Worm (Caenorhabditis elegans) whole organism, young adult: ENCODE data around the gene sdz-15.

Source experiments
- B0019.2 ChIP-seq: fragments of 200-800 bp; sonication (Bioruptor generic); conservative IDR thresholded peaks from 2 replicates; pipeline ENCODE4 v1.3.6; 2022; ENCODE audit warnings: missing genetic modification reagents, missing genetic modification characterization, missing compliant biosample characterization
- B0035.1 ChIP-seq: sonication (generic microtip); optimal IDR thresholded peaks from 2 replicates; lab custom pipeline; 2016; ENCODE audit warnings: missing genetic modification characterization, mild to moderate bottlenecking, missing compliant biosample characterization, missing genotype, missing genetic modification reagents
- D2030.7 ChIP-seq: fragments of 200-800 bp; sonication (Bioruptor generic); IDR thresholded peaks from 2 replicates; pipeline ENCODE4 v1.3.6; 2022; ENCODE audit warnings: missing genetic modification reagents, missing genetic modification characterization, missing compliant biosample characterization
- F10E7.11 ChIP-seq: sonication (generic microtip); optimal IDR thresholded peaks from 2 replicates; lab custom pipeline; 2017; ENCODE audit warnings: mild to moderate bottlenecking, missing genetic modification characterization, moderate library complexity, missing compliant biosample characterization
- F22D6.2 ChIP-seq: sonication (generic microtip); optimal IDR thresholded peaks from 2 replicates; lab custom pipeline; 2016; ENCODE audit warnings: mild to moderate bottlenecking, missing genetic modification characterization, missing compliant biosample characterization
- F33H1.4 ChIP-seq: fragments of 200-800 bp; sonication (Bioruptor generic); IDR thresholded peaks from 2 replicates; pipeline ENCODE4 v1.3.6; 2022; ENCODE audit warnings: missing genetic modification reagents, missing genetic modification characterization, missing compliant biosample characterization
- F55B11.4 ChIP-seq: sonication (generic microtip); optimal IDR thresholded peaks from 2 replicates; lab custom pipeline; 2016; ENCODE audit warnings: missing compliant biosample characterization, missing genetic modification characterization, borderline replicate concordance; ENCODE audit not compliant: insufficient read depth
- F57C9.4 ChIP-seq: sonication (generic microtip); optimal IDR thresholded peaks from 2 replicates; lab custom pipeline; 2017; ENCODE audit warnings: mild to moderate bottlenecking, missing genetic modification characterization, missing compliant biosample characterization
- K11D2.4 ChIP-seq: fragments of 200-800 bp; sonication (Bioruptor generic); IDR thresholded peaks from 2 replicates; pipeline ENCODE4 v1.3.6; 2022; ENCODE audit warnings: missing genetic modification reagents, missing genetic modification characterization, missing compliant biosample characterization
- Y79H2A.3 ChIP-seq: fragments of 200-800 bp; sonication (Bioruptor generic); conservative IDR thresholded peaks from 2 replicates; pipeline ENCODE4 v1.3.6; 2022; ENCODE audit warnings: missing genetic modification reagents, missing genetic modification characterization, missing compliant biosample characterization
- ZK185.1 ChIP-seq: sonication (generic microtip); optimal IDR thresholded peaks from 2 replicates; lab custom pipeline; 2016; ENCODE audit warnings: mild to moderate bottlenecking, missing genetic modification characterization, missing compliant biosample characterization; ENCODE audit not compliant: poor library complexity, severe bottlenecking
- akir-1 ChIP-seq: fragments of 200-800 bp; sonication (Bioruptor generic); optimal IDR thresholded peaks from 2 replicates; lab custom pipeline; 2018; ENCODE audit warnings: mild to moderate bottlenecking, missing genetic modification characterization, moderate library complexity, missing compliant biosample characterization
- die-1 ChIP-seq: sonication (generic microtip); optimal IDR thresholded peaks from 2 replicates; lab custom pipeline; 2016; ENCODE audit warnings: missing genotype, mild to moderate bottlenecking, missing genetic modification characterization, missing compliant biosample characterization
- dpl-1 ChIP-seq: fragments of 150-350 bp; optimal IDR thresholded peaks from 2 replicates; lab custom pipeline; 2014; ENCODE audit warnings: missing biosample characterization, missing genetic modification reagents, missing genetic modification characterization
- efl-1 ChIP-seq: fragments of 150-350 bp; optimal IDR thresholded peaks from 2 replicates; lab custom pipeline; 2014; ENCODE audit warnings: missing biosample characterization, missing genetic modification reagents, missing genetic modification characterization
- ekl-4 ChIP-seq: fragments of 200-800 bp; sonication (Bioruptor generic); IDR thresholded peaks from 2 replicates; pipeline ENCODE4 v1.3.6; 2022; ENCODE audit warnings: missing genetic modification reagents, missing genetic modification characterization, missing compliant biosample characterization
- hlh-12 ChIP-seq: sonication (generic microtip); optimal IDR thresholded peaks from 2 replicates; lab custom pipeline; 2016; ENCODE audit warnings: missing genetic modification characterization, missing compliant biosample characterization
- hsf-1 ChIP-seq: fragments of 200-800 bp; sonication (Bioruptor generic); IDR thresholded peaks from 2 replicates; pipeline ENCODE4 v1.3.6; 2022; ENCODE audit warnings: missing genetic modification reagents, missing genetic modification characterization, missing compliant biosample characterization
- let-526 ChIP-seq: fragments of 200-800 bp; sonication (Bioruptor generic); IDR thresholded peaks from 2 replicates; pipeline ENCODE4 v1.3.6; 2022; ENCODE audit warnings: missing genetic modification reagents, missing genetic modification characterization, missing compliant biosample characterization
- lin-26 ChIP-seq: fragments of 200-800 bp; sonication (Bioruptor generic); IDR thresholded peaks from 2 replicates; pipeline ENCODE4 v1.3.6; 2022; ENCODE audit warnings: missing genetic modification reagents, missing genetic modification characterization, missing compliant biosample characterization
- lin-54 ChIP-seq: fragments of 200-800 bp; sonication (Bioruptor generic); optimal IDR thresholded peaks from 2 replicates; lab custom pipeline; 2018; ENCODE audit warnings: mild to moderate bottlenecking, missing genetic modification characterization, missing compliant biosample characterization
- lsl-1 ChIP-seq: fragments of 200-800 bp; sonication (Bioruptor generic); optimal IDR thresholded peaks from 2 replicates; lab custom pipeline; 2018; ENCODE audit warnings: mild to moderate bottlenecking, missing genetic modification characterization, moderate library complexity, missing compliant biosample characterization
- lsy-27 ChIP-seq: sonication (generic microtip); optimal IDR thresholded peaks from 2 replicates; lab custom pipeline; 2017; ENCODE audit warnings: missing genetic modification characterization, mild to moderate bottlenecking, missing compliant biosample characterization, antibody characterized with exemption, missing genotype, borderline replicate concordance; ENCODE audit not compliant: insufficient read depth
- madf-6 ChIP-seq: fragments of 200-800 bp; sonication (Bioruptor generic); IDR thresholded peaks from 2 replicates; pipeline ENCODE4 v1.3.6; 2022; ENCODE audit warnings: missing genetic modification reagents, missing genetic modification characterization, missing compliant biosample characterization
- mcd-1 ChIP-seq: fragments of 200-800 bp; sonication (Bioruptor generic); IDR thresholded peaks from 2 replicates; pipeline ENCODE4 v1.3.6; 2022; ENCODE audit warnings: missing genetic modification reagents, missing genetic modification characterization, missing compliant biosample characterization
- mel-28 ChIP-seq: sonication (generic microtip); optimal IDR thresholded peaks from 2 replicates; lab custom pipeline; 2016; ENCODE audit warnings: borderline replicate concordance, mild to moderate bottlenecking, missing genetic modification characterization, missing compliant biosample characterization
- mes-4 ChIP-seq: sonication (generic microtip); optimal IDR thresholded peaks from 2 replicates; lab custom pipeline; 2016; ENCODE audit warnings: missing genotype, missing genetic modification characterization, missing compliant biosample characterization
- nfya-2 ChIP-seq: fragments of 200-800 bp; sonication (Bioruptor generic); IDR thresholded peaks from 2 replicates; pipeline ENCODE4 v1.3.6; 2022; ENCODE audit warnings: missing genetic modification reagents, missing genetic modification characterization, missing compliant biosample characterization
- pbrm-1 ChIP-seq: fragments of 200-800 bp; sonication (Bioruptor generic); IDR thresholded peaks from 2 replicates; pipeline ENCODE4 v1.3.6; 2022; ENCODE audit warnings: missing genetic modification reagents, missing genetic modification characterization, missing compliant biosample characterization
- rcor-1 ChIP-seq: fragments of 200-800 bp; sonication (Bioruptor generic); IDR thresholded peaks from 2 replicates; pipeline ENCODE4 v1.3.6; 2022; ENCODE audit warnings: missing genetic modification reagents, missing genetic modification characterization, missing compliant biosample characterization
- rec-8 ChIP-seq, 2 experiments: sonication (generic microtip); optimal IDR thresholded peaks; 2 replicates each; lab custom pipeline; 2016; ENCODE audit warnings: mild to moderate bottlenecking in 2 of 2, missing genetic modification characterization in 2 of 2, missing genetic modification reagents in 2 of 2, missing genotype in 2 of 2, missing biosample characterization in 1 of 2, missing compliant biosample characterization in 1 of 2, moderate library complexity in 1 of 2
- repo-1 ChIP-seq: sonication (generic microtip); optimal IDR thresholded peaks from 2 replicates; lab custom pipeline; 2017; ENCODE audit warnings: mild to moderate bottlenecking, missing genetic modification characterization, missing compliant biosample characterization
- sdz-38 ChIP-seq: sonication (generic microtip); optimal IDR thresholded peaks from 2 replicates; lab custom pipeline; 2016; ENCODE audit warnings: missing genotype, missing genetic modification characterization, missing compliant biosample characterization
- snpc-1.1 ChIP-seq: sonication (generic microtip); optimal IDR thresholded peaks from 2 replicates; lab custom pipeline; 2017; ENCODE audit warnings: missing genetic modification characterization, mild to moderate bottlenecking, missing compliant biosample characterization, antibody characterized with exemption, moderate library complexity, missing genotype, missing genetic modification reagents; ENCODE audit not compliant: insufficient read depth
- snpc-1.3 ChIP-seq: sonication (generic microtip); optimal IDR thresholded peaks from 2 replicates; lab custom pipeline; 2017; ENCODE audit warnings: missing genetic modification characterization, mild to moderate bottlenecking, missing compliant biosample characterization, antibody characterized with exemption, moderate library complexity, missing genotype, missing genetic modification reagents; ENCODE audit not compliant: insufficient read depth
- snpc-4 ChIP-seq, 5 experiments: fragments of 150-350 bp in 1 of 5; sonication (generic microtip) in 4 of 5; optimal IDR thresholded peaks; 2 replicates each; lab custom pipeline; 2014 to 2018; ENCODE audit warnings: missing genetic modification characterization in 5 of 5, missing biosample characterization in 3 of 5, antibody characterized with exemption in 2 of 5, mild to moderate bottlenecking in 2 of 5, missing compliant biosample characterization in 2 of 5, missing genotype in 2 of 5, moderate library complexity in 2 of 5, missing genetic modification reagents in 1 of 5
- sptf-2 ChIP-seq: fragments of 200-800 bp; sonication (Bioruptor generic); optimal IDR thresholded peaks from 2 replicates; lab custom pipeline; 2018; ENCODE audit warnings: mild to moderate bottlenecking, missing genetic modification characterization, missing compliant biosample characterization
- tbp1 ChIP-seq: fragments of 200-800 bp; sonication (Bioruptor generic); optimal IDR thresholded peaks from 2 replicates; lab custom pipeline; 2018; ENCODE audit warnings: mild to moderate bottlenecking, missing genetic modification characterization, missing compliant biosample characterization
- tbx-9 ChIP-seq: sonication (generic microtip); optimal IDR thresholded peaks from 2 replicates; lab custom pipeline; 2016; ENCODE audit warnings: borderline replicate concordance, missing genetic modification characterization, inconsistent platforms, missing compliant biosample characterization
- unc-130 ChIP-seq: sonication (generic microtip); optimal IDR thresholded peaks from 2 replicates; lab custom pipeline; 2016; ENCODE audit warnings: missing genetic modification reagents, missing genetic modification characterization, missing compliant biosample characterization
- unc-62 ChIP-seq: fragments of 150-350 bp; optimal IDR thresholded peaks from 2 replicates; lab custom pipeline; 2014; ENCODE audit warnings: missing biosample characterization, missing genetic modification reagents, missing genetic modification characterization
- xnd-1 ChIP-seq: sonication (generic microtip); optimal IDR thresholded peaks from 2 replicates; lab custom pipeline; 2016; ENCODE audit warnings: missing genotype, missing genetic modification reagents, missing genetic modification characterization, missing compliant biosample characterization
- ztf-18 ChIP-seq: sonication (generic microtip); optimal IDR thresholded peaks from 2 replicates; lab custom pipeline; 2016; ENCODE audit warnings: missing genotype, mild to moderate bottlenecking, missing genetic modification characterization, missing compliant biosample characterization
- ztf-26 ChIP-seq: sonication (generic microtip); optimal IDR thresholded peaks from 2 replicates; lab custom pipeline; 2017; ENCODE audit warnings: missing genetic modification characterization, missing compliant biosample characterization
- ztf-28 ChIP-seq: fragments of 200-800 bp; sonication (Bioruptor generic); IDR thresholded peaks from 2 replicates; pipeline ENCODE4 v1.3.6; 2022; ENCODE audit warnings: missing genetic modification reagents, missing genetic modification characterization, missing compliant biosample characterization
- ztf-3 ChIP-seq: fragments of 200-800 bp; sonication (Bioruptor generic); optimal IDR thresholded peaks from 2 replicates; lab custom pipeline; 2018; ENCODE audit warnings: mild to moderate bottlenecking, missing genetic modification characterization, missing compliant biosample characterization

The sdz-15 gene

DNA sequence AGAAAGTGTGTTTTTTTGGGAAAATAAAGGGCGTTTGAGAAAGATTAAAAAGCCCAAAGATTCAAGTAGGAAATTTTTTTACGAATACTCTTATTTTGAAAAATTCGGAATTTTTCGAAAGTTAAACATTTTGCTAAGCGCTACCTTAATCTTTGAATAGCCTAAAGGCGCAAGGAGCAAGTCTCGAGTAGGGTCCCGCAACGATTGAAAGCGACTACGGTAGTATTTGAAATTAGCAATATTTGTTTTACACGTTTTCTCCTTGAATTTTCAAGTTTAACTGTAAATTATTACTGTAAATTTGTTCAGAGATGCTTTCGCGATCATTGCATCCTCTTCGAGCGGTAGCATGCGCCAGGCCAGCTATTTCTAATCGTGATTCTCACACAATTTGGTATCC is 33.4 kb upstream of the sdz-15 start, which contains the start of gene nduf-2.2:
Gene nduf-2.2 (plus strand): TSS at position 310 of the 400 bp plus-strand sequence.
- no peak for TF ChIP-seq rcor-1 (GFP tag; lab: Robert Waterston, UW)
- no peak for TF ChIP-seq let-526 (GFP tag; lab: Robert Waterston, UW)
- no peak for TF ChIP-seq snpc-1.1 (tag; lab: Kevin White, UChicago)
- TF ChIP-seq ztf-18 (tag; lab: Kevin White, UChicago) = no peak
- no peak for TF ChIP-seq ztf-26 (tag; lab: Kevin White, UChicago)
- TF ChIP-seq B0035.1 (tag; lab: Kevin White, UChicago) = no peak
- TF ChIP-seq F22D6.2 (tag; lab: Kevin White, UChicago) = no peak
- TF ChIP-seq snpc-1.3 (tag; lab: Kevin White, UChicago) = no peak
- 0 out of 2 replicates have a peak, but pooled peaks have one; percentile 15 for TF ChIP-seq D2030.7 (GFP tag; lab: Robert Waterston, UW)
- TF ChIP-seq F10E7.11 (tag; lab: Kevin White, UChicago) = no peak
- TF ChIP-seq ekl-4 = no peak
- TF ChIP-seq mel-28 (tag; lab: Kevin White, UChicago) = no peak
- TF ChIP-seq Y79H2A.3 (GFP tag; lab: Robert Waterston, UW) = no peak
- no peak for TF ChIP-seq pbrm-1 (GFP tag; lab: Robert Waterston, UW)
- no peak for TF ChIP-seq die-1 (tag; lab: Kevin White, UChicago)
- TF ChIP-seq mes-4 = no peak
- TF ChIP-seq hsf-1 (GFP tag; lab: Robert Waterston, UW) = no peak
- TF ChIP-seq tbp1 (GFP tag; lab: Kevin White, UChicago) = no peak
- no peak for TF ChIP-seq mcd-1 (GFP tag; lab: Robert Waterston, UW)
- TF ChIP-seq lin-26 (GFP tag; lab: Robert Waterston, UW) = no peak
- TF ChIP-seq lin-54 (GFP tag; lab: Kevin White, UChicago) = peak; percentile 24
- no peak for TF ChIP-seq snpc-4 (GFP tag; optimal IDR thresholded peaks at IDR 0.05; lab: Kevin White, UChicago)
- TF ChIP-seq snpc-4 (tag; optimal IDR thresholded peaks at IDR 0.05; lab: Kevin White, UChicago) = no peak
- TF ChIP-seq B0019.2 (GFP tag; lab: Robert Waterston, UW) = no peak
- no peak for TF ChIP-seq unc-130 (GFP tag; lab: Kevin White, UChicago)
- TF ChIP-seq repo-1 (tag; lab: Kevin White, UChicago) = no peak
- TF ChIP-seq madf-6 (GFP tag; lab: Robert Waterston, UW) = peak; percentile 67
- TF ChIP-seq F33H1.4 (GFP tag; lab: Robert Waterston, UW) = peak; percentile 84
- TF ChIP-seq efl-1 (GFP tag; lab: Kevin White, UChicago) = peak; percentile 6
- peak; percentile 85 for TF ChIP-seq lsl-1
- TF ChIP-seq K11D2.4 (GFP tag; lab: Robert Waterston, UW) = no peak
- TF ChIP-seq sdz-38 (tag; lab: Kevin White, UChicago) = no peak
- TF ChIP-seq ztf-28 (GFP tag; lab: Robert Waterston, UW) = no peak
- TF ChIP-seq ZK185.1 = no peak
- TF ChIP-seq sptf-2 (GFP tag; lab: Kevin White, UChicago) = no peak
- peak; percentile 23 for TF ChIP-seq xnd-1 (tag; lab: Kevin White, UChicago)
- no peak for TF ChIP-seq unc-62
- TF ChIP-seq dpl-1 (GFP tag; lab: Kevin White, UChicago) = no peak

DNA sequence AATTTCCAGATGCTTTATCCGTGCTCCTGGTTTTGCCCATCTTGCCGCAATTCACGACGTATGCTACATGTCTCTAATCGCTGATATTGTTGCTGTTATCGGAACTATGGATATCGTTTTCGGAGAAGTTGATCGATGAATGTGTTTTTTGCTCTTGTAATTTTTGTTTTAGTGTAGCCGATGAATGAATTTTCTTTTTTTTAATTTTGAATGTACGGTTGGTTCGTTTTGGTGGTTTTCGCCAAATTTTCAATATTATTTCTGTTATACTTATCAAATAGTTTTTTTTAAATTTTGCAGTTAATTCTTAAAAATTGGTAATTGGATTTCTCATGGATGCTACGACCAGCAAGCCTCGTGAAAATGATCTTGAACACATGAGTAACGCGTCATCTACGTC is 31.3 kb upstream of the sdz-15 start, which contains the start of gene T26A5.2:
Gene T26A5.2 (plus strand): TSS at position 301 of the 400 bp plus-strand sequence.
- TF ChIP-seq rec-8 (tag; optimal IDR thresholded peaks at IDR 0.05; lab: Kevin White, UChicago) (no peak), pbrm-1 (GFP tag; lab: Robert Waterston, UW) (no peak), nfya-2 (GFP tag; lab: Robert Waterston, UW) (no peak), lin-54 (GFP tag; lab: Kevin White, UChicago) (no peak), lsy-27 (tag; lab: Kevin White, UChicago) (no peak), hlh-12 (tag; lab: Kevin White, UChicago) (no peak), tbx-9 (tag; lab: Kevin White, UChicago) (no peak), efl-1 (GFP tag; lab: Kevin White, UChicago) (no peak), F57C9.4 (tag; lab: Kevin White, UChicago) (no peak), akir-1 (GFP tag; lab: Kevin White, UChicago) (no peak), ZK185.1 (no peak), ztf-3 (GFP tag; lab: Kevin White, UChicago) (no peak), F10E7.11 (tag; lab: Kevin White, UChicago) (no peak), F55B11.4 (tag; lab: Kevin White, UChicago) (no peak), snpc-1.3 (tag; lab: Kevin White, UChicago) (no peak)
